Fruit fly (Drosophila melanogaster) whole organism, embryonic: ENCODE results near the gene CG43389.
A peak's percentile ranks its signal among the peaks of the same experiment; 100 is the strongest.

Experiments
- ATbp ChIP-seq: fragments of 200-800 bp; sonication (Bioruptor generic); optimal IDR thresholded peaks from 2 replicates; lab custom pipeline; 2017; ENCODE audit warnings: missing biosample characterization, mild to moderate bottlenecking, missing genetic modification characterization, missing genetic modification reagents
- Antp ChIP-seq: fragments of 200-800 bp; sonication (Bioruptor generic); optimal IDR thresholded peaks from 3 replicates; lab custom pipeline; 2016; ENCODE audit warnings: missing biosample characterization, missing genetic modification characterization
- Atf-2 ChIP-seq: fragments of 200-800 bp; sonication (Bioruptor generic); optimal IDR thresholded peaks from 2 replicates; lab custom pipeline; 2016; ENCODE audit warnings: missing biosample characterization, missing genetic modification characterization
- B-H1 ChIP-seq: fragments of 200-800 bp; sonication (Bioruptor generic); IDR thresholded peaks from 3 replicates; pipeline ENCODE4 v1.3.6; 2022; ENCODE audit warnings: missing biosample characterization, missing genetic modification characterization
- Bteb2 ChIP-seq: fragments of 200-800 bp; sonication (Bioruptor generic); optimal IDR thresholded peaks from 2 replicates; lab custom pipeline; 2016; ENCODE audit warnings: missing biosample characterization, missing genetic modification characterization
- CG10565 ChIP-seq: fragments of 200-800 bp; sonication (Bioruptor generic); optimal IDR thresholded peaks from 3 replicates; lab custom pipeline; 2016; ENCODE audit warnings: missing biosample characterization, mild to moderate bottlenecking, missing genetic modification characterization
- CG10959 ChIP-seq: fragments of 200-800 bp; sonication (Bioruptor generic); IDR thresholded peaks from 2 replicates; pipeline ENCODE4 v1.3.6; 2022; ENCODE audit warnings: missing biosample characterization, missing genetic modification characterization
- CG15073 ChIP-seq: fragments of 200-800 bp; sonication (Bioruptor generic); optimal IDR thresholded peaks from 2 replicates; lab custom pipeline; 2016; ENCODE audit warnings: missing biosample characterization, missing genetic modification characterization
- CG15696 ChIP-seq: fragments of 200-800 bp; sonication (Bioruptor generic); optimal IDR thresholded peaks from 2 replicates; lab custom pipeline; 2019; ENCODE audit warnings: missing biosample characterization, mild to moderate bottlenecking, missing genetic modification characterization, moderate library complexity
- CG17912 ChIP-seq: fragments of 200-800 bp; sonication (Bioruptor generic); optimal IDR thresholded peaks from 2 replicates; lab custom pipeline; 2018; ENCODE audit warnings: missing biosample characterization, mild to moderate bottlenecking, missing genetic modification characterization
- CG2129 ChIP-seq: fragments of 200-800 bp; sonication (Bioruptor generic); IDR thresholded peaks from 2 replicates; pipeline ENCODE4 v1.3.6; 2022; ENCODE audit warnings: missing biosample characterization, missing genetic modification characterization; ENCODE audit not compliant: partially characterized antibody
- CG33557 ChIP-seq: fragments of 200-800 bp; sonication (Bioruptor generic); optimal IDR thresholded peaks from 2 replicates; lab custom pipeline; 2019; ENCODE audit warnings: missing biosample characterization, mild to moderate bottlenecking, missing genetic modification characterization, moderate library complexity
- CG3838 ChIP-seq: fragments of 200-800 bp; sonication (Bioruptor generic); optimal IDR thresholded peaks from 3 replicates; lab custom pipeline; 2016; ENCODE audit warnings: missing biosample characterization, missing genetic modification characterization
- CG4820 ChIP-seq: fragments of 200-800 bp; sonication (Bioruptor generic); optimal IDR thresholded peaks from 3 replicates; lab custom pipeline; 2016; ENCODE audit warnings: missing biosample characterization, missing genetic modification characterization
- CG6175 ChIP-seq: fragments of 200-800 bp; sonication (Bioruptor generic); IDR thresholded peaks from 3 replicates; pipeline ENCODE4 v1.3.6; 2022; ENCODE audit warnings: missing biosample characterization, missing genetic modification characterization
- CG6813 ChIP-seq: fragments of 200-800 bp; sonication (Bioruptor generic); optimal IDR thresholded peaks from 2 replicates; lab custom pipeline; 2017; ENCODE audit warnings: missing biosample characterization, missing genetic modification characterization, mild to moderate bottlenecking, moderate library complexity, missing genetic modification reagents
- CG7372 ChIP-seq: fragments of 200-800 bp; sonication (Bioruptor generic); IDR thresholded peaks from 2 replicates; pipeline ENCODE4 v1.3.6; 2022; ENCODE audit warnings: missing biosample characterization, missing genetic modification characterization
- CG7963 ChIP-seq: fragments of 200-800 bp; sonication (Bioruptor generic); IDR thresholded peaks from 3 replicates; pipeline ENCODE4 v1.3.6; 2022; ENCODE audit warnings: missing biosample characterization, missing genetic modification characterization; ENCODE audit not compliant: partially characterized antibody
- CG8290 ChIP-seq, 3 experiments: fragments of 200-800 bp; sonication (Bioruptor generic); optimal IDR thresholded peaks; 2 replicates each; lab custom pipeline; 2016 to 2019; ENCODE audit warnings: missing biosample characterization in 3 of 3, missing genetic modification characterization in 3 of 3, mild to moderate bottlenecking in 2 of 3, moderate library complexity in 1 of 3
- CG8924 ChIP-seq: fragments of 200-800 bp; optimal IDR thresholded peaks from 3 replicates; lab custom pipeline; 2019; ENCODE audit warnings: missing biosample characterization, mild to moderate bottlenecking, missing genetic modification characterization, moderate library complexity
- Doc3 ChIP-seq: fragments of 200-800 bp; sonication (Bioruptor generic); IDR thresholded peaks from 3 replicates; pipeline ENCODE4 v1.3.6; 2022; ENCODE audit warnings: missing biosample characterization, missing genetic modification characterization; ENCODE audit not compliant: partially characterized antibody
- Drgx ChIP-seq: fragments of 200-800 bp; sonication (Bioruptor generic); IDR thresholded peaks from 2 replicates; pipeline ENCODE4 v1.3.6; 2022; ENCODE audit warnings: missing biosample characterization, missing genetic modification characterization
- Gsc ChIP-seq: fragments of 200-800 bp; sonication (Bioruptor generic); IDR thresholded peaks from 2 replicates; pipeline ENCODE4 v1.3.6; 2022; ENCODE audit warnings: missing biosample characterization, missing genetic modification characterization
- Hr39 ChIP-seq: fragments of >200 bp; optimal IDR thresholded peaks from 2 replicates; lab custom pipeline; 2017
- Kr ChIP-seq: fragments of 200-800 bp; sonication (Bioruptor generic); optimal IDR thresholded peaks from 2 replicates; lab custom pipeline; 2017; ENCODE audit warnings: missing biosample characterization, mild to moderate bottlenecking, missing genetic modification characterization
- Mad ChIP-seq: fragments of 200-800 bp; sonication (Bioruptor generic); optimal IDR thresholded peaks from 2 replicates; lab custom pipeline; 2016; ENCODE audit warnings: missing biosample characterization, missing genetic modification characterization
- Scr ChIP-seq: fragments of 200-800 bp; sonication (Bioruptor generic); IDR thresholded peaks from 2 replicates; pipeline ENCODE4 v1.3.6; 2022; ENCODE audit warnings: missing biosample characterization, missing genetic modification characterization; ENCODE audit not compliant: partially characterized antibody
- YL-1 ChIP-seq: fragments of 200-800 bp; sonication (Bioruptor generic); optimal IDR thresholded peaks from 3 replicates; lab custom pipeline; 2017; ENCODE audit warnings: missing biosample characterization, mild to moderate bottlenecking, missing genetic modification characterization
- cato ChIP-seq: fragments of 200-800 bp; sonication (Bioruptor generic); optimal IDR thresholded peaks from 2 replicates; lab custom pipeline; 2016; ENCODE audit warnings: missing biosample characterization, missing genetic modification characterization, borderline replicate concordance
- caup ChIP-seq: fragments of 200-800 bp; sonication (Bioruptor generic); optimal IDR thresholded peaks from 3 replicates; lab custom pipeline; 2017; ENCODE audit warnings: missing biosample characterization, mild to moderate bottlenecking, missing genetic modification characterization, moderate library complexity; ENCODE audit not compliant: severe bottlenecking
- chm ChIP-seq: fragments of 200-800 bp; sonication (Bioruptor generic); IDR thresholded peaks from 2 replicates; pipeline ENCODE4 v1.3.6; 2022; ENCODE audit warnings: missing biosample characterization, missing genetic modification characterization
- da ChIP-seq: fragments of 200-800 bp; sonication (Bioruptor generic); optimal IDR thresholded peaks from 2 replicates; lab custom pipeline; 2016; ENCODE audit warnings: missing biosample characterization, missing genetic modification characterization
- emc ChIP-seq: fragments of 200-800 bp; sonication (Bioruptor generic); optimal IDR thresholded peaks from 2 replicates; lab custom pipeline; 2016; ENCODE audit warnings: missing biosample characterization, missing genetic modification characterization
- org-1 ChIP-seq: fragments of 200-800 bp; sonication (Bioruptor generic); optimal IDR thresholded peaks from 2 replicates; lab custom pipeline; 2017; ENCODE audit warnings: missing biosample characterization, missing genetic modification characterization
- pan ChIP-seq, 4 experiments: fragments of >200 bp in 3 of 4; fragments of 200-800 bp in 1 of 4; sonication (Bioruptor generic) in 1 of 4; optimal IDR thresholded peaks in 3 of 4; IDR thresholded peaks in 1 of 4; 2 replicates each; pipeline versions ENCODE4 v1.3.6 to Lab custom; 2017 to 2022; ENCODE audit warnings: missing biosample characterization in 2 of 4, missing genetic modification characterization in 2 of 4, mixed read lengths in 1 of 4
- pum ChIP-seq: fragments of 200-800 bp; sonication (Bioruptor generic); optimal IDR thresholded peaks from 2 replicates; lab custom pipeline; 2016; ENCODE audit warnings: missing biosample characterization, missing genetic modification characterization
- pzg ChIP-seq: fragments of 200-800 bp; sonication (Bioruptor generic); optimal IDR thresholded peaks from 3 replicates; lab custom pipeline; 2018; ENCODE audit warnings: missing biosample characterization, mild to moderate bottlenecking, missing genetic modification characterization, moderate library complexity
- repo ChIP-seq: fragments of 200-800 bp; sonication (Bioruptor generic); optimal IDR thresholded peaks from 2 replicates; lab custom pipeline; 2016; ENCODE audit warnings: missing biosample characterization, missing genetic modification characterization
- sim ChIP-seq: fragments of 200-800 bp; sonication (Bioruptor generic); IDR thresholded peaks from 2 replicates; pipeline ENCODE4 v1.3.6; 2022; ENCODE audit warnings: missing biosample characterization, missing genetic modification characterization
- slou ChIP-seq: fragments of 200-800 bp; sonication (Bioruptor generic); optimal IDR thresholded peaks from 3 replicates; lab custom pipeline; 2016; ENCODE audit warnings: missing biosample characterization, missing genetic modification characterization
- so ChIP-seq: fragments of 200-800 bp; sonication (Bioruptor generic); IDR thresholded peaks from 3 replicates; pipeline ENCODE4 v1.3.6; 2022; ENCODE audit warnings: missing biosample characterization, missing genetic modification characterization
- sug ChIP-seq: fragments of 200-800 bp; optimal IDR thresholded peaks from 2 replicates; lab custom pipeline; 2019; ENCODE audit warnings: missing biosample characterization, mild to moderate bottlenecking, missing genetic modification characterization, moderate library complexity
- tll ChIP-seq, 2 experiments: fragments of 200-800 bp in 1 of 2; fragments of >200 bp in 1 of 2; sonication (Bioruptor generic) in 1 of 2; optimal IDR thresholded peaks; 2 replicates each; lab custom pipeline; 2017 to 2019; ENCODE audit warnings: missing biosample characterization in 2 of 2, missing genetic modification characterization in 2 of 2, mild to moderate bottlenecking in 1 of 2, moderate library complexity in 1 of 2
- tna ChIP-seq: fragments of 200-800 bp; sonication (Bioruptor generic); IDR thresholded peaks from 2 replicates; pipeline ENCODE4 v1.3.6; 2022; ENCODE audit warnings: missing biosample characterization, missing genetic modification characterization; ENCODE audit not compliant: partially characterized antibody
- tup ChIP-seq: fragments of 200-800 bp; sonication (Bioruptor generic); optimal IDR thresholded peaks from 2 replicates; lab custom pipeline; 2016; ENCODE audit warnings: missing biosample characterization, mild to moderate bottlenecking, missing genetic modification characterization, moderate library complexity
- zen2 ChIP-seq: fragments of 200-800 bp; sonication (Bioruptor generic); IDR thresholded peaks from 3 replicates; pipeline ENCODE4 v1.3.6; 2022; ENCODE audit warnings: missing biosample characterization, missing genetic modification characterization; ENCODE audit not compliant: partially characterized antibody
- zfh2 ChIP-seq: fragments of 200-800 bp; sonication (Bioruptor generic); optimal IDR thresholded peaks from 2 replicates; lab custom pipeline; 2016; ENCODE audit warnings: missing biosample characterization, missing genetic modification characterization

CG43389 gene

dm6 chr3L:3249997-3250774 lies 2.4 kb downstream of the CG43389 start (continued):
- peak; percentile 82 for TF ChIP-seq CG7372 (GFP tag; lab: Robert Waterston, UW)
- TF ChIP-seq CG2129 (GFP tag; lab: Robert Waterston, UW): no peak
- peak; percentile 93 for TF ChIP-seq org-1 (GFP tag; lab: Kevin White, UChicago)
- TF ChIP-seq CG10565 (GFP tag; lab: Kevin White, UChicago): peak; percentile 80
- TF ChIP-seq Doc3 (GFP tag; lab: Robert Waterston, UW): no peak
- TF ChIP-seq CG6175: peak; percentile 51; the same call in 1 of the 3 replicates
- TF ChIP-seq Mad: peak; percentile 92
- peak; percentile 15 for TF ChIP-seq Kr (GFP tag; lab: Kevin White, UChicago)
- TF ChIP-seq repo (GFP tag; lab: Kevin White, UChicago): peak; percentile 89
- peak; percentile 76 for TF ChIP-seq CG15073 (GFP tag; lab: Kevin White, UChicago)
- peak; percentile 97 for TF ChIP-seq Atf-2 (GFP tag; lab: Kevin White, UChicago)
- TF ChIP-seq pum: peak; percentile 95
- peak; percentile 58; the same call in 1 of the 2 replicates for TF ChIP-seq tna
- TF ChIP-seq YL-1 (GFP tag; lab: Kevin White, UChicago): peak; percentile 81
- peak; percentile 57 for TF ChIP-seq CG17912
- peak; percentile 66 for TF ChIP-seq CG10959 (GFP tag; lab: Robert Waterston, UW)
- TF ChIP-seq CG6813 (GFP tag; lab: Kevin White, UChicago): peak; percentile 84
- peak; percentile 90 for TF ChIP-seq CG3838 (GFP tag; lab: Kevin White, UChicago)
- 0 out of 3 replicates have a peak, but pooled peaks have one; percentile 6 for TF ChIP-seq zen2
- TF ChIP-seq pan (optimal IDR thresholded peaks at IDR 0.05; lab: Kevin White, UChicago): no peak
- peak in 1 of 2 experiments; percentile 75 for TF ChIP-seq pan (GFP tag; optimal IDR thresholded peaks at IDR 0.05 in 1 of 2, IDR thresholded peaks at IDR 0.05 in 1 of 2)
- peak; percentile 90 for TF ChIP-seq CG8290 (GFP tag; optimal IDR thresholded peaks at IDR 0.05; lab: Kevin White, UChicago)
- TF ChIP-seq CG8290 (tag; optimal IDR thresholded peaks at IDR 0.05; lab: Kevin White, UChicago): peak; percentile 68 to 78
- peak; percentile 96 for TF ChIP-seq Bteb2
- TF ChIP-seq tll (GFP tag; optimal IDR thresholded peaks at IDR 0.05; lab: Kevin White, UChicago): peak; percentile 17 to 26
- TF ChIP-seq slou (GFP tag; lab: Kevin White, UChicago): peak; percentile 91
- peak; percentile 84 for TF ChIP-seq da (GFP tag; lab: Kevin White, UChicago)
- TF ChIP-seq B-H1 (GFP tag; lab: Robert Waterston, UW): peak; percentile 71
- peak; percentile 93 for TF ChIP-seq CG33557 (GFP tag; lab: Kevin White, UChicago)
- no peak for TF ChIP-seq chm (GFP tag; lab: Robert Waterston, UW)
- peak; percentile 95 for TF ChIP-seq zfh2
- peak; percentile 80 for TF ChIP-seq Drgx
- peak; percentile 67; the same call in 1 of the 3 replicates for TF ChIP-seq so (GFP tag; lab: Robert Waterston, UW)
- peak; percentile 96 for TF ChIP-seq cato (GFP tag; lab: Kevin White, UChicago)
- TF ChIP-seq sim (GFP tag; lab: Robert Waterston, UW): peak; percentile 58; the same call in 1 of the 2 replicates
- peak; percentile 89 for TF ChIP-seq Antp
- TF ChIP-seq Hr39: no peak
- peak; percentile 88 for TF ChIP-seq emc
- peak; percentile 89 for TF ChIP-seq ATbp (GFP tag; lab: Kevin White, UChicago)
- TF ChIP-seq caup (GFP tag; lab: Kevin White, UChicago): peak; percentile 91
- TF ChIP-seq CG7963: no peak
- peak; percentile 92 for TF ChIP-seq sug (tag; lab: Kevin White, UChicago)
- no peak for TF ChIP-seq Scr (GFP tag; lab: Robert Waterston, UW)
- TF ChIP-seq pzg (GFP tag; lab: Kevin White, UChicago): no peak
- peak; percentile 59 for TF ChIP-seq Gsc (GFP tag; lab: Robert Waterston, UW)
- TF ChIP-seq CG8924 (tag; lab: Kevin White, UChicago): peak; percentile 98
- peak; percentile 95 for TF ChIP-seq CG4820 (GFP tag; lab: Kevin White, UChicago)
- peak; percentile 71 for TF ChIP-seq tup (GFP tag; lab: Kevin White, UChicago)
- TF ChIP-seq CG15696: peak; percentile 80
